Worm (Caenorhabditis elegans): ENCODE measurements around the gene C53A5.2.

- TF ChIP-seq F13H6.1 (tag; optimal IDR thresholded peaks at IDR 0.05): no peak
- TF ChIP-seq ceh-9 (tag; optimal IDR thresholded peaks at IDR 0.05): no peak
- no peak for TF ChIP-seq nfya-1 (tag; optimal IDR thresholded peaks at IDR 0.05)
- no peak for TF ChIP-seq lin-11 (tag; optimal IDR thresholded peaks at IDR 0.05)
- no peak for TF ChIP-seq ets-4 (tag; optimal IDR thresholded peaks at IDR 0.05)
- TF ChIP-seq hlh-6 (tag; optimal IDR thresholded peaks at IDR 0.05): no peak
- no peak for TF ChIP-seq syd-9 (tag; optimal IDR thresholded peaks at IDR 0.05)
- TF ChIP-seq ahr-1 (tag; optimal IDR thresholded peaks at IDR 0.05): no peak
- no peak for TF ChIP-seq fkh-10 (GFP tag; optimal IDR thresholded peaks at IDR 0.05)
Observed at ce11 chrV:14519268-14519667, 3.7 kb downstream of the C53A5.2 start, which contains the start of gene R02D5.8.
